Worm (Caenorhabditis elegans) whole organism, midembryonic: ENCODE results near the gene rpl-37.

ENCODE experiments used
- T22C8.4 ChIP-seq: fragments of 200-800 bp; sonication (Bioruptor generic); IDR thresholded peaks from 2 replicates; pipeline ENCODE4 v1.3.6; 2022; ENCODE audit warnings: missing genetic modification characterization, missing compliant biosample characterization
- cog-1 ChIP-seq: sonication (generic microtip); optimal IDR thresholded peaks from 2 replicates; lab custom pipeline; 2016; ENCODE audit warnings: missing genetic modification characterization, missing compliant biosample characterization
- flt-1 ChIP-seq: fragments of 200-800 bp; sonication (Bioruptor generic); IDR thresholded peaks from 2 replicates; pipeline ENCODE4 v1.3.6; 2022; ENCODE audit warnings: missing genetic modification characterization, missing compliant biosample characterization
- klf-2 ChIP-seq: fragments of 200-800 bp; sonication (Bioruptor generic); conservative IDR thresholded peaks from 2 replicates; pipeline ENCODE4 v1.3.6; 2022; ENCODE audit warnings: missing genetic modification reagents, missing genetic modification characterization, missing compliant biosample characterization
- med-1 ChIP-seq: sonication (generic microtip); optimal IDR thresholded peaks from 2 replicates; lab custom pipeline; 2017; ENCODE audit warnings: missing genetic modification characterization, mild to moderate bottlenecking, missing compliant biosample characterization, antibody characterized with exemption, missing genetic modification reagents; ENCODE audit not compliant: insufficient read depth
- tab-1 ChIP-seq: fragments of 200-800 bp; sonication (Bioruptor generic); IDR thresholded peaks from 2 replicates; pipeline ENCODE4 v1.3.6; 2022; ENCODE audit warnings: missing genetic modification characterization, missing compliant biosample characterization
- ztf-23 ChIP-seq: fragments of 200-800 bp; sonication (Bioruptor generic); IDR thresholded peaks from 2 replicates; pipeline ENCODE4 v1.3.6; 2022; ENCODE audit warnings: missing genetic modification reagents, missing genetic modification characterization, missing compliant biosample characterization
- ztf-29 ChIP-seq: fragments of 200-800 bp; sonication (Bioruptor generic); IDR thresholded peaks from 2 replicates; pipeline ENCODE4 v1.3.6; 2022; ENCODE audit warnings: missing genetic modification reagents, missing genetic modification characterization, missing compliant biosample characterization

- TF ChIP-seq flt-1 (GFP tag; lab: Robert Waterston, UW) (no peak), tab-1 (no peak), ztf-29 (GFP tag; lab: Robert Waterston, UW) (no peak), cog-1 (tag; lab: Kevin White, UChicago) (no peak), ztf-23 (GFP tag; lab: Robert Waterston, UW) (no peak), klf-2 (GFP tag; lab: Robert Waterston, UW) (no peak), med-1 (GFP tag; lab: Kevin White, UChicago) (no peak), T22C8.4 (GFP tag; lab: Robert Waterston, UW) (no peak)
Measured at ce11 chrIII:3478795-3479398, 49.5 kb upstream of the rpl-37 start.
